Worm (Caenorhabditis elegans) whole organism, young adult: ENCODE data around the gene tag-52.

Experiments
- F39B2.1 ChIP-seq: fragments of 200-800 bp; sonication (Bioruptor generic); IDR thresholded peaks from 2 replicates; pipeline ENCODE4 v1.3.6; 2022; ENCODE audit warnings: missing genetic modification reagents, missing genetic modification characterization, missing compliant biosample characterization
- T07F8.4 ChIP-seq: sonication (generic microtip); optimal IDR thresholded peaks from 2 replicates; lab custom pipeline; 2016; ENCODE audit warnings: mild to moderate bottlenecking, missing genetic modification characterization, moderate library complexity, missing compliant biosample characterization
- athp-1 ChIP-seq: sonication (generic microtip); optimal IDR thresholded peaks from 2 replicates; lab custom pipeline; 2017; ENCODE audit warnings: mild to moderate bottlenecking, missing genetic modification characterization, missing compliant biosample characterization
- attf-5 ChIP-seq: fragments of 200-800 bp; sonication (Bioruptor generic); optimal IDR thresholded peaks from 2 replicates; lab custom pipeline; 2018; ENCODE audit warnings: mild to moderate bottlenecking, missing genetic modification characterization, missing compliant biosample characterization
- efl-1 ChIP-seq: fragments of 150-350 bp; optimal IDR thresholded peaks from 2 replicates; lab custom pipeline; 2014; ENCODE audit warnings: missing biosample characterization, missing genetic modification reagents, missing genetic modification characterization
- ets-4 ChIP-seq: fragments of 200-800 bp; sonication (Bioruptor generic); optimal IDR thresholded peaks from 2 replicates; lab custom pipeline; 2018; ENCODE audit warnings: mild to moderate bottlenecking, missing genetic modification characterization, missing compliant biosample characterization
- madf-8 ChIP-seq: fragments of 200-800 bp; sonication (Bioruptor generic); conservative IDR thresholded peaks from 2 replicates; pipeline ENCODE4 v1.3.6; 2022; ENCODE audit warnings: missing genetic modification reagents, missing genetic modification characterization, missing compliant biosample characterization
- pha-4 ChIP-seq: fragments of 150-350 bp; sonication (generic microtip); optimal IDR thresholded peaks from 2 replicates; lab custom pipeline; 2014; ENCODE audit warnings: missing biosample characterization, missing genetic modification reagents, missing genetic modification characterization
- unc-62 ChIP-seq: fragments of 150-350 bp; optimal IDR thresholded peaks from 2 replicates; lab custom pipeline; 2014; ENCODE audit warnings: missing biosample characterization, missing genetic modification reagents, missing genetic modification characterization
- ztf-22 ChIP-seq: fragments of 200-800 bp; sonication (Bioruptor generic); optimal IDR thresholded peaks from 2 replicates; lab custom pipeline; 2018; ENCODE audit warnings: mild to moderate bottlenecking, missing genetic modification characterization, moderate library complexity, missing compliant biosample characterization

ce11 chrX:3725437-3725836 lies 47.1 kb upstream of the tag-52 start:
- no peak for TF ChIP-seq attf-5 (GFP tag; lab: Kevin White, UChicago)
- no peak for TF ChIP-seq F39B2.1 (GFP tag; lab: Robert Waterston, UW)
- no peak for TF ChIP-seq ztf-22 (GFP tag; lab: Kevin White, UChicago)
- TF ChIP-seq madf-8 (GFP tag; lab: Robert Waterston, UW), result no peak
- TF ChIP-seq efl-1 (GFP tag; lab: Kevin White, UChicago), result no peak
- TF ChIP-seq unc-62 (GFP tag; lab: Kevin White, UChicago), result no peak
- TF ChIP-seq T07F8.4, result no peak
- TF ChIP-seq ets-4 (GFP tag; lab: Kevin White, UChicago), result no peak
- no peak for TF ChIP-seq athp-1 (tag; lab: Kevin White, UChicago)
- TF ChIP-seq pha-4 (tag; lab: Kevin White, UChicago), result no peak
